Worm (Caenorhabditis elegans): Measurements from ENCODE around the gene srt-67.

The srt-67 gene

ce11 chrV:5288676-5289075, 31.4 kb upstream of the srt-67 start:
- TF ChIP-seq ceh-8 (GFP tag; optimal IDR thresholded peaks at IDR 0.05), result no peak
- TF ChIP-seq fkh-4 (tag; optimal IDR thresholded peaks at IDR 0.05; ENCODE audit: borderline replicate concordance), result no peak
- no peak for TF ChIP-seq hpl-2 (GFP tag; optimal IDR thresholded peaks at IDR 0.05)
- no peak for TF ChIP-seq alr-1 (tag; optimal IDR thresholded peaks at IDR 0.05; ENCODE audit: borderline replicate concordance)
- TF ChIP-seq efl-3 (GFP tag; optimal IDR thresholded peaks at IDR 0.05), result no peak
- no peak for TF ChIP-seq fkh-8 (tag; optimal IDR thresholded peaks at IDR 0.05)
- TF ChIP-seq zag-1 (tag; optimal IDR thresholded peaks at IDR 0.05), result no peak
- no peak for TF ChIP-seq nhr-47 (tag; optimal IDR thresholded peaks at IDR 0.05)
- TF ChIP-seq lsy-2 (tag; optimal IDR thresholded peaks at IDR 0.05), result no peak
- no peak for TF ChIP-seq C04F5.9 (tag; optimal IDR thresholded peaks at IDR 0.05)
- no peak for TF ChIP-seq tlp-1 (tag; optimal IDR thresholded peaks at IDR 0.05)
- TF ChIP-seq mab-9 (GFP tag; IDR thresholded peaks at IDR 0.05), result no peak
- no peak for TF ChIP-seq blmp-1 (tag; optimal IDR thresholded peaks at IDR 0.05)
- no peak for TF ChIP-seq snpc-4 (tag; optimal IDR thresholded peaks at IDR 0.05)
- TF ChIP-seq elt-2 (tag; optimal IDR thresholded peaks at IDR 0.05), result no peak
- no peak for TF ChIP-seq ets-5 (GFP tag; IDR thresholded peaks at IDR 0.05)
- no peak for TF ChIP-seq aly-2 (tag; optimal IDR thresholded peaks at IDR 0.05)
- no peak for TF ChIP-seq pax-3 (tag; optimal IDR thresholded peaks at IDR 0.05)
- TF ChIP-seq skn-1 (tag; optimal IDR thresholded peaks at IDR 0.05), result no peak

ce11 chrV:5287273-5287672, 30.0 kb upstream of the srt-67 start, which contains the start of gene Y49G5A.1:
Gene Y49G5A.1 (minus strand): TSS chrV:5287373.
- TF ChIP-seq tlp-1 (tag; optimal IDR thresholded peaks at IDR 0.05), result no peak
- TF ChIP-seq C04F5.9 (tag; optimal IDR thresholded peaks at IDR 0.05), result no peak
- TF ChIP-seq ztf-4 (tag; optimal IDR thresholded peaks at IDR 0.05), result no peak
- no peak for TF ChIP-seq nhr-77 (tag; optimal IDR thresholded peaks at IDR 0.05)
- no peak for TF ChIP-seq snu-23 (GFP tag; optimal IDR thresholded peaks at IDR 0.05)
- no peak for TF ChIP-seq nhr-237 (tag; optimal IDR thresholded peaks at IDR 0.05)
- TF ChIP-seq unc-30 (tag; optimal IDR thresholded peaks at IDR 0.05), result no peak
- TF ChIP-seq ets-5 (GFP tag; IDR thresholded peaks at IDR 0.05), result no peak
- no peak for TF ChIP-seq fkh-8 (tag; optimal IDR thresholded peaks at IDR 0.05)
- no peak for TF ChIP-seq aly-2 (tag; optimal IDR thresholded peaks at IDR 0.05)
- no peak for TF ChIP-seq ceh-63 (GFP tag; optimal IDR thresholded peaks at IDR 0.05)
- no peak for TF ChIP-seq Y116A8C.19 (tag; optimal IDR thresholded peaks at IDR 0.05; ENCODE audit: borderline replicate concordance)
- no peak for TF ChIP-seq unc-62 (GFP tag; optimal IDR thresholded peaks at IDR 0.05)
- TF ChIP-seq irx-1 (tag; optimal IDR thresholded peaks at IDR 0.05), result no peak
- TF ChIP-seq efl-1 (optimal IDR thresholded peaks at IDR 0.05), result no peak
- no peak for TF ChIP-seq efl-1 (GFP tag; optimal IDR thresholded peaks at IDR 0.05 in 1 of 2)
- no peak for TF ChIP-seq lir-3 (tag; optimal IDR thresholded peaks at IDR 0.05; ENCODE audit: poor library complexity)
- no peak for TF ChIP-seq swsn-7 (tag; optimal IDR thresholded peaks at IDR 0.05)
- TF ChIP-seq zip-4 (GFP tag; optimal IDR thresholded peaks at IDR 0.05), result no peak

ce11 chrV:5284270-5284980, 27.2 kb upstream of the srt-67 start:
- TF ChIP-seq ceh-8 (GFP tag; optimal IDR thresholded peaks at IDR 0.05) (peak; percentile 35), ceh-63 (GFP tag; optimal IDR thresholded peaks at IDR 0.05) (peak; percentile 46)

ce11 chrV:5278001-5278400, 20.7 kb upstream of the srt-67 start, which contains the start of gene B0238.9:
Gene B0238.9 (minus strand): TSS chrV:5278101.
- TF ChIP-seq nhr-90 (tag; optimal IDR thresholded peaks at IDR 0.05; ENCODE audit: poor library complexity), result no peak
- no peak for TF ChIP-seq nhr-20 (tag; optimal IDR thresholded peaks at IDR 0.05)
- no peak for TF ChIP-seq nhr-19 (GFP tag; conservative IDR thresholded peaks at IDR 0.05)
- TF ChIP-seq dsc-1 (tag; optimal IDR thresholded peaks at IDR 0.05), result no peak
- no peak for TF ChIP-seq lsy-2 (tag; optimal IDR thresholded peaks at IDR 0.05)
- no peak for TF ChIP-seq mdl-1 (tag; optimal IDR thresholded peaks at IDR 0.05)
- no peak for TF ChIP-seq elt-2 (tag; optimal IDR thresholded peaks at IDR 0.05)
- no peak for TF ChIP-seq ets-5 (GFP tag; IDR thresholded peaks at IDR 0.05)
- no peak for TF ChIP-seq C16A3.4 (tag; optimal IDR thresholded peaks at IDR 0.05)
- TF ChIP-seq fos-1 (tag; optimal IDR thresholded peaks at IDR 0.05), result no peak
- no peak for TF ChIP-seq nhr-84 (tag; optimal IDR thresholded peaks at IDR 0.05)
- TF ChIP-seq aha-1 (tag; optimal IDR thresholded peaks at IDR 0.05), result no peak
- no peak for TF ChIP-seq nhr-77 (tag; optimal IDR thresholded peaks at IDR 0.05)
- no peak for TF ChIP-seq lin-13 (GFP tag; optimal IDR thresholded peaks at IDR 0.05)
- TF ChIP-seq pag-3 (tag; optimal IDR thresholded peaks at IDR 0.05; ENCODE audit: borderline replicate concordance, insufficient read depth), result no peak
- no peak for TF ChIP-seq ztf-4 (tag; optimal IDR thresholded peaks at IDR 0.05)
- TF ChIP-seq lir-3 (tag; optimal IDR thresholded peaks at IDR 0.05; ENCODE audit: poor library complexity), result no peak

Data from whole organism, L1 larva.